Fruit fly (Drosophila melanogaster): ENCODE results near the gene KaiR1D.

Gene KaiR1D

dm6 chr3R:20829416-20830131 is 36.5 kb downstream of the KaiR1D start (continued):
- TF ChIP-seq ATbp (GFP tag; optimal IDR thresholded peaks at IDR 0.05) (no peak), CG2199 (GFP tag; IDR thresholded peaks at IDR 0.05) (0 out of 3 replicates have a peak, but pooled peaks have one; percentile 54), HLH54F (GFP tag; optimal IDR thresholded peaks at IDR 0.05) (no peak), Antp (GFP tag; optimal IDR thresholded peaks at IDR 0.05) (no peak), CG4404 (GFP tag; IDR thresholded peaks at IDR 0.05) (no peak), so (GFP tag; IDR thresholded peaks at IDR 0.05) (peak; percentile 41; the same call in 1 of the 3 replicates), CG7271 (tag; optimal IDR thresholded peaks at IDR 0.05) (no peak), Hr51 (GFP tag; optimal IDR thresholded peaks at IDR 0.05) (peak in 1 of 2 experiments; percentile 30), CG11398 (GFP tag; optimal IDR thresholded peaks at IDR 0.05) (no peak), yki (optimal IDR thresholded peaks at IDR 0.05) (no peak), Tbp (GFP tag; optimal IDR thresholded peaks at IDR 0.05) (no peak), Xrp1 (GFP tag; IDR thresholded peaks at IDR 0.05) (no peak), CG32767 (GFP tag; IDR thresholded peaks at IDR 0.05) (peak; percentile 46; the same call in 1 of the 2 replicates), CG16779 (GFP tag; IDR thresholded peaks at IDR 0.05) (no peak), CG5953 (GFP tag; IDR thresholded peaks at IDR 0.05) (no peak), CG4854 (GFP tag; optimal IDR thresholded peaks at IDR 0.05) (no peak), CG8388 (GFP tag; optimal IDR thresholded peaks at IDR 0.05) (no peak), MBD-R2 (GFP tag; IDR thresholded peaks at IDR 0.05) (peak; percentile 17; the same call in 1 of the 2 replicates), slp2 (GFP tag; optimal IDR thresholded peaks at IDR 0.05) (no peak), wek (GFP tag; optimal IDR thresholded peaks at IDR 0.05) (no peak), CG12744 (GFP tag; optimal IDR thresholded peaks at IDR 0.05) (no peak), CG17361 (GFP tag; IDR thresholded peaks at IDR 0.05) (peak; percentile 77), mam (GFP tag; optimal IDR thresholded peaks at IDR 0.05) (no peak), NFAT (GFP tag; IDR thresholded peaks at IDR 0.05) (peak; percentile 68), D19B (GFP tag; optimal IDR thresholded peaks at IDR 0.05) (peak; percentile 13), Trl (optimal IDR thresholded peaks at IDR 0.05) (peak; percentile 41 to 47), Trl (GFP tag; optimal IDR thresholded peaks at IDR 0.05) (no peak), CG14441 (GFP tag; IDR thresholded peaks at IDR 0.05) (0 out of 2 replicates have a peak, but pooled peaks have one; percentile 34), CG10979 (tag; optimal IDR thresholded peaks at IDR 0.05) (no peak), fd96Cb (tag; optimal IDR thresholded peaks at IDR 0.05) (peak; percentile 17), tgo (GFP tag; IDR thresholded peaks at IDR 0.05) (no peak), Hey (tag; optimal IDR thresholded peaks at IDR 0.05) (peak; percentile 46), jumu (GFP tag; optimal IDR thresholded peaks at IDR 0.05) (no peak), dmrt11E (tag; optimal IDR thresholded peaks at IDR 0.05) (peak; percentile 36), Atf3 (GFP tag; optimal IDR thresholded peaks at IDR 0.05) (no peak), Ada2b (GFP tag; IDR thresholded peaks at IDR 0.05) (no peak), CG31224 (GFP tag; IDR thresholded peaks at IDR 0.05) (peak; percentile 36), HmgD (GFP tag; optimal IDR thresholded peaks at IDR 0.05) (no peak), CG11456 (GFP tag; IDR thresholded peaks at IDR 0.05) (no peak), z (GFP tag; IDR thresholded peaks at IDR 0.05) (0 out of 3 replicates have a peak, but pooled peaks have one; percentile 5), CG4820 (GFP tag; optimal IDR thresholded peaks at IDR 0.05) (no peak), Taf1 (GFP tag; IDR thresholded peaks at IDR 0.05) (no peak), CG6175 (GFP tag; IDR thresholded peaks at IDR 0.05) (0 out of 3 replicates have a peak, but pooled peaks have one; percentile 41), croc (GFP tag; conservative IDR thresholded peaks at IDR 0.05) (no peak), CG7987 (GFP tag; optimal IDR thresholded peaks at IDR 0.05) (peak; percentile 48), CG2875 (GFP tag; optimal IDR thresholded peaks at IDR 0.05) (no peak), Chrac-16 (GFP tag; optimal IDR thresholded peaks at IDR 0.05) (no peak), aop (GFP tag; IDR thresholded peaks at IDR 0.05) (0 out of 2 replicates have a peak, but pooled peaks have one; percentile 8), CG43689 (GFP tag; IDR thresholded peaks at IDR 0.05) (no peak), CTCF (GFP tag; optimal IDR thresholded peaks at IDR 0.05) (no peak), trem (tag; optimal IDR thresholded peaks at IDR 0.05) (peak; percentile 21), tna (GFP tag; IDR thresholded peaks at IDR 0.05; ENCODE audit: partially characterized antibody) (no peak)

Data from whole organism, embryonic.